Worm (Caenorhabditis elegans): ENCODE data around the gene lst-2.

The lst-2 gene

DNA sequence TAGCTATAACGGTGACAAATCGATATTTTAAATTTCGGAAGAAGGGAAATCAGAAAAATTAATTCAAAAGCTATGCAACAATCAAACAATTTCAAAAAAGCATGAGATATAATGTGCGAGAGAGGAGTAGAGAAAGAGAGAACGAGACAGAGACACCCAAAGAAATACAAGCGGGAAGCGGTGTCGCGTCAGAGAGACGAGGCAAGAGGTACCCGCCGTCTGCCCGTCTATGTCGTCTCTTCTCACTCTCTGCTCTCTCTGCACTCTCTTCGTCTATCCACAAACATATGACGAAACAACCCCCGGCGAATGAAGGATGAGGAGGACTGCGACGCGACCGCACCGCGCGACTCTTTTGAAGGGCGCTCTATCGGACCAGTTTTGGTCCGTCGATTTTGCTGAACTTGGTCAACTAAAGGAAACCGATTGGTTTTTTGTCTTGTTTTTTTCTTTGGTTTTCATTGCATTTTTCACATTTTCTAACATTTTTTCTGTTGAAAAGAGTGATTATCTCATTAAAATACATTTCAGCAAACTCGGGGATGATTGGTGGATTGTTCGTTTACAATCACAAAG lies 5.8 kb upstream of the lst-2 start, which contains the start of gene dpy-23 (continued):
- TF ChIP-seq sdz-38 (tag; optimal IDR thresholded peaks at IDR 0.05) (no peak), aptf-3 (GFP tag; IDR thresholded peaks at IDR 0.05) (no peak), mel-28 (tag; optimal IDR thresholded peaks at IDR 0.05; ENCODE audit: borderline replicate concordance) (no peak), F23B12.7 (tag; optimal IDR thresholded peaks at IDR 0.05; ENCODE audit: insufficient read depth) (peak; percentile 70), T07F8.4 (tag; optimal IDR thresholded peaks at IDR 0.05) (no peak), ztf-28 (GFP tag; IDR thresholded peaks at IDR 0.05) (no peak), K12H6.12 (tag; optimal IDR thresholded peaks at IDR 0.05) (peak; percentile 93), Y67H2A.10 (GFP tag; conservative IDR thresholded peaks at IDR 0.05) (peak; percentile 64), B0035.1 (tag; optimal IDR thresholded peaks at IDR 0.05) (peak; percentile 12), rpc-1 (optimal IDR thresholded peaks at IDR 0.05) (no peak), rpc-1 (tag; optimal IDR thresholded peaks at IDR 0.05) (no peak), lag-1 (GFP tag; IDR thresholded peaks at IDR 0.05) (no peak), egl-44 (GFP tag; IDR thresholded peaks at IDR 0.05) (no peak), ceh-58 (GFP tag; IDR thresholded peaks at IDR 0.05) (no peak), dpl-1 (GFP tag; optimal IDR thresholded peaks at IDR 0.05) (peak; percentile 5), ztf-22 (GFP tag; optimal IDR thresholded peaks at IDR 0.05) (no peak), dpff-1 (tag; optimal IDR thresholded peaks at IDR 0.05) (no peak), tlf-1 (GFP tag; optimal IDR thresholded peaks at IDR 0.05) (peak; percentile 38), mcd-1 (GFP tag; IDR thresholded peaks at IDR 0.05) (peak; percentile 71), tbx-9 (tag; optimal IDR thresholded peaks at IDR 0.05; ENCODE audit: borderline replicate concordance) (no peak), ccch-3 (GFP tag; optimal IDR thresholded peaks at IDR 0.05) (no peak), akir-1 (GFP tag; optimal IDR thresholded peaks at IDR 0.05) (no peak), mes-4 (tag; optimal IDR thresholded peaks at IDR 0.05) (no peak), dox-1 (GFP tag; IDR thresholded peaks at IDR 0.05) (peak; percentile 87), mxl-1 (tag; optimal IDR thresholded peaks at IDR 0.05) (no peak), T26A5.8 (tag; optimal IDR thresholded peaks at IDR 0.05) (no peak), madf-3 (GFP tag; IDR thresholded peaks at IDR 0.05) (peak; percentile 85), attf-6 (GFP tag; IDR thresholded peaks at IDR 0.05) (no peak), D2030.7 (GFP tag; IDR thresholded peaks at IDR 0.05) (no peak), Y53G8AR.9 (GFP tag; conservative IDR thresholded peaks at IDR 0.05) (peak; percentile 69; the same call in 1 of the 2 replicates), aptf-2 (GFP tag; conservative IDR thresholded peaks at IDR 0.05) (no peak), atf-7 (tag; optimal IDR thresholded peaks at IDR 0.05) (peak; percentile 72), C06A6.2 (GFP tag; conservative IDR thresholded peaks at IDR 0.05) (peak; percentile 77), hsf-1 (GFP tag; IDR thresholded peaks at IDR 0.05) (no peak), lin-40 (tag; optimal IDR thresholded peaks at IDR 0.05) (peak; percentile 89), ets-4 (GFP tag; optimal IDR thresholded peaks at IDR 0.05) (peak; percentile 64), hmg-20 (GFP tag; IDR thresholded peaks at IDR 0.05) (no peak), F49E8.2 (tag; optimal IDR thresholded peaks at IDR 0.05; ENCODE audit: insufficient read depth) (no peak), athp-1 (tag; optimal IDR thresholded peaks at IDR 0.05) (peak; percentile 23), pha-4 (tag; optimal IDR thresholded peaks at IDR 0.05) (peak; percentile 33), F52B5.7 (tag; optimal IDR thresholded peaks at IDR 0.05) (peak; percentile 4), lsl-1 (GFP tag; optimal IDR thresholded peaks at IDR 0.05) (no peak), attf-5 (GFP tag; optimal IDR thresholded peaks at IDR 0.05) (peak; percentile 93), chd-7 (tag; optimal IDR thresholded peaks at IDR 0.05) (peak; percentile 82), ekl-4 (GFP tag; IDR thresholded peaks at IDR 0.05) (peak; percentile 55), F10E7.11 (tag; optimal IDR thresholded peaks at IDR 0.05) (no peak), snpc-1.1 (tag; optimal IDR thresholded peaks at IDR 0.05; ENCODE audit: insufficient read depth) (no peak), ceh-91 (GFP tag; IDR thresholded peaks at IDR 0.05) (no peak), let-526 (GFP tag; IDR thresholded peaks at IDR 0.05) (peak; percentile 54; the same call in 1 of the 2 replicates)

Data from whole organism, young adult.